Fruit fly (Drosophila melanogaster) whole organism, prepupa: ENCODE measurements around the gene Alp12.

ENCODE experiments used
- Blimp-1 ChIP-seq: fragments of 200-800 bp; sonication (Bioruptor generic); optimal IDR thresholded peaks from 3 replicates; lab custom pipeline; 2017; ENCODE audit warnings: missing biosample characterization, missing genetic modification characterization, mild to moderate bottlenecking, moderate library complexity, missing genetic modification reagents
- CG10631 ChIP-seq: fragments of 200-800 bp; sonication (Bioruptor generic); optimal IDR thresholded peaks from 2 replicates; lab custom pipeline; 2016; ENCODE audit warnings: missing biosample characterization, missing genetic modification characterization
- CG10669 ChIP-seq: fragments of 200-800 bp; sonication (Bioruptor generic); optimal IDR thresholded peaks from 3 replicates; lab custom pipeline; 2018; ENCODE audit warnings: missing biosample characterization, mild to moderate bottlenecking, missing genetic modification characterization, moderate library complexity
- CG11294 ChIP-seq: fragments of 200-800 bp; sonication (Bioruptor generic); IDR thresholded peaks from 2 replicates; pipeline ENCODE4 v1.3.6; 2022; ENCODE audit warnings: missing biosample characterization, missing genetic modification characterization
- CG11762 ChIP-seq: fragments of 200-800 bp; sonication (Bioruptor generic); optimal IDR thresholded peaks from 3 replicates; lab custom pipeline; 2016; ENCODE audit warnings: missing biosample characterization, missing genetic modification characterization; ENCODE audit not compliant: insufficient read depth
- CG11902 ChIP-seq: fragments of 200-800 bp; sonication (Bioruptor generic); optimal IDR thresholded peaks from 3 replicates; lab custom pipeline; 2016; ENCODE audit warnings: missing biosample characterization, missing genetic modification characterization
- CG15336 ChIP-seq: fragments of 200-800 bp; sonication (Bioruptor generic); IDR thresholded peaks from 2 replicates; pipeline ENCODE4 v1.3.6; 2022; ENCODE audit warnings: missing biosample characterization, missing genetic modification characterization
- CG1621 ChIP-seq: fragments of 200-800 bp; sonication (Bioruptor generic); optimal IDR thresholded peaks from 3 replicates; lab custom pipeline; 2018; ENCODE audit warnings: missing biosample characterization, mild to moderate bottlenecking, missing genetic modification characterization
- CG16779 ChIP-seq: fragments of 200-800 bp; sonication (Bioruptor generic); optimal IDR thresholded peaks from 3 replicates; lab custom pipeline; 2017; ENCODE audit warnings: missing biosample characterization, mild to moderate bottlenecking, missing genetic modification characterization
- CG3032 ChIP-seq: fragments of 200-800 bp; optimal IDR thresholded peaks from 2 replicates; lab custom pipeline; 2019; ENCODE audit warnings: missing biosample characterization, mild to moderate bottlenecking, missing genetic modification characterization, moderate library complexity
- CG32006 ChIP-seq: fragments of 200-800 bp; sonication (Bioruptor generic); optimal IDR thresholded peaks from 3 replicates; lab custom pipeline; 2017; ENCODE audit warnings: missing biosample characterization, mild to moderate bottlenecking, missing genetic modification characterization
- CG34406 ChIP-seq: fragments of 200-800 bp; sonication (Bioruptor generic); optimal IDR thresholded peaks from 3 replicates; lab custom pipeline; 2016; ENCODE audit warnings: missing biosample characterization, missing genetic modification characterization
- CG4318 ChIP-seq: fragments of 200-800 bp; sonication (Bioruptor generic); optimal IDR thresholded peaks from 3 replicates; lab custom pipeline; 2017; ENCODE audit warnings: missing biosample characterization, mild to moderate bottlenecking, missing genetic modification characterization
- CG6163 ChIP-seq: fragments of 200-800 bp; sonication (Bioruptor generic); IDR thresholded peaks from 3 replicates; pipeline ENCODE4 v1.3.6; 2022; ENCODE audit warnings: missing biosample characterization, missing genetic modification characterization
- CG6276 ChIP-seq: fragments of 200-800 bp; sonication (Bioruptor generic); optimal IDR thresholded peaks from 2 replicates; lab custom pipeline; 2017; ENCODE audit warnings: missing biosample characterization, mild to moderate bottlenecking, missing genetic modification characterization
- CG6792 ChIP-seq: fragments of 200-800 bp; sonication (Bioruptor generic); optimal IDR thresholded peaks from 3 replicates; lab custom pipeline; 2016; ENCODE audit warnings: missing biosample characterization, missing genetic modification characterization
- CG7368 ChIP-seq: fragments of 200-800 bp; sonication (Bioruptor generic); optimal IDR thresholded peaks from 3 replicates; lab custom pipeline; 2016; ENCODE audit warnings: missing biosample characterization, missing genetic modification characterization
- CG8119 ChIP-seq: fragments of 200-800 bp; sonication (Bioruptor generic); IDR thresholded peaks from 3 replicates; pipeline ENCODE4 v1.3.6; 2022; ENCODE audit warnings: missing biosample characterization, missing genetic modification characterization
- CG8319 ChIP-seq: fragments of 200-800 bp; sonication (Bioruptor generic); optimal IDR thresholded peaks from 3 replicates; lab custom pipeline; 2016; ENCODE audit warnings: missing biosample characterization, missing genetic modification characterization
- CG8632 ChIP-seq: fragments of 200-800 bp; sonication (Bioruptor generic); optimal IDR thresholded peaks from 3 replicates; lab custom pipeline; 2016; ENCODE audit warnings: missing biosample characterization, missing genetic modification characterization
- CG9139 ChIP-seq: fragments of 200-800 bp; sonication (Bioruptor generic); optimal IDR thresholded peaks from 3 replicates; lab custom pipeline; 2017; ENCODE audit warnings: missing biosample characterization, mild to moderate bottlenecking, missing genetic modification characterization
- Eip75B ChIP-seq: fragments of 200-800 bp; sonication (Bioruptor generic); optimal IDR thresholded peaks from 3 replicates; lab custom pipeline; 2016; ENCODE audit warnings: missing biosample characterization, missing genetic modification characterization
- Eip78C ChIP-seq: fragments of 200-800 bp; sonication (Bioruptor generic); peaks from one replicate; lab custom pipeline; 2016; ENCODE audit warnings: missing biosample characterization, missing genetic modification characterization
- Eip93F ChIP-seq: fragments of 200-800 bp; sonication (Bioruptor generic); optimal IDR thresholded peaks from 2 replicates; lab custom pipeline; 2016; ENCODE audit warnings: missing biosample characterization, mild to moderate bottlenecking, missing genetic modification characterization
- Ets21C ChIP-seq: fragments of 200-800 bp; sonication (Bioruptor generic); optimal IDR thresholded peaks from 3 replicates; lab custom pipeline; 2016; ENCODE audit warnings: missing biosample characterization, missing genetic modification characterization
- Ets96B ChIP-seq: fragments of 200-800 bp; optimal IDR thresholded peaks from 2 replicates; lab custom pipeline; 2019; ENCODE audit warnings: missing biosample characterization, mild to moderate bottlenecking, missing genetic modification characterization, moderate library complexity
- Gug ChIP-seq: fragments of 200-800 bp; sonication (Bioruptor generic); IDR thresholded peaks from 2 replicates; pipeline ENCODE4 v1.3.6; 2022; ENCODE audit warnings: missing biosample characterization, missing genetic modification characterization
- Hr38 ChIP-seq: sonication (Bioruptor generic); optimal IDR thresholded peaks from 2 replicates; lab custom pipeline; 2016; ENCODE audit warnings: missing biosample characterization, missing genetic modification characterization
- Hr4 ChIP-seq: fragments of 200-800 bp; sonication (Bioruptor generic); optimal IDR thresholded peaks from 3 replicates; lab custom pipeline; 2016; ENCODE audit warnings: missing biosample characterization, missing genetic modification characterization
- Lpt ChIP-seq: fragments of 200-800 bp; sonication (Bioruptor generic); optimal IDR thresholded peaks from 3 replicates; lab custom pipeline; 2016; ENCODE audit warnings: missing biosample characterization, missing genetic modification characterization
- Met ChIP-seq: fragments of 200-800 bp; sonication (Bioruptor generic); optimal IDR thresholded peaks from 3 replicates; lab custom pipeline; 2016; ENCODE audit warnings: missing biosample characterization, missing genetic modification characterization
- OdsH ChIP-seq: fragments of 200-800 bp; sonication (Bioruptor generic); optimal IDR thresholded peaks from 3 replicates; lab custom pipeline; 2016; ENCODE audit warnings: missing biosample characterization, missing genetic modification characterization
- Smox ChIP-seq: fragments of 200-800 bp; sonication (Bioruptor generic); optimal IDR thresholded peaks from 3 replicates; lab custom pipeline; 2016; ENCODE audit warnings: missing biosample characterization, missing genetic modification characterization
- Sox102F ChIP-seq: fragments of 200-800 bp; sonication (Bioruptor generic); optimal IDR thresholded peaks from 2 replicates; lab custom pipeline; 2016; ENCODE audit warnings: missing biosample characterization, mild to moderate bottlenecking, missing genetic modification characterization
- Sox14 ChIP-seq: fragments of 200-800 bp; sonication (Bioruptor generic); optimal IDR thresholded peaks from 3 replicates; lab custom pipeline; 2016; ENCODE audit warnings: missing biosample characterization, missing genetic modification characterization
- Sox15 ChIP-seq: fragments of 200-800 bp; sonication (Bioruptor generic); optimal IDR thresholded peaks from 3 replicates; lab custom pipeline; 2016; ENCODE audit warnings: missing biosample characterization, missing genetic modification characterization
- dac ChIP-seq: fragments of 200-800 bp; sonication (Bioruptor generic); optimal IDR thresholded peaks from 2 replicates; lab custom pipeline; 2017; ENCODE audit warnings: missing biosample characterization, mild to moderate bottlenecking, missing genetic modification characterization
- esn ChIP-seq: fragments of 200-800 bp; sonication (Bioruptor generic); optimal IDR thresholded peaks from 2 replicates; lab custom pipeline; 2016; ENCODE audit warnings: missing biosample characterization, mild to moderate bottlenecking, missing genetic modification characterization, moderate library complexity
- fd59A ChIP-seq: fragments of 200-800 bp; sonication (Bioruptor generic); optimal IDR thresholded peaks from 2 replicates; lab custom pipeline; 2017; ENCODE audit warnings: missing biosample characterization, mild to moderate bottlenecking, missing genetic modification characterization, missing genetic modification reagents
- fd85E ChIP-seq: fragments of 200-800 bp; sonication (Bioruptor generic); optimal IDR thresholded peaks from 3 replicates; lab custom pipeline; 2016; ENCODE audit warnings: missing biosample characterization, missing genetic modification characterization
- net ChIP-seq: fragments of 200-800 bp; sonication (Bioruptor generic); optimal IDR thresholded peaks from 3 replicates; lab custom pipeline; 2016; ENCODE audit warnings: missing biosample characterization, missing genetic modification characterization
- pdm3 ChIP-seq: fragments of 200-800 bp; sonication (Bioruptor generic); optimal IDR thresholded peaks from 3 replicates; lab custom pipeline; 2016; ENCODE audit warnings: missing biosample characterization, missing genetic modification characterization
- ss ChIP-seq, 2 experiments: fragments of 200-800 bp; sonication (Bioruptor generic); optimal IDR thresholded peaks; 2 replicates in 1 of 2; 3 replicates in 1 of 2; lab custom pipeline; 2017 to 2018; ENCODE audit warnings: mild to moderate bottlenecking in 2 of 2, missing biosample characterization in 2 of 2, missing genetic modification characterization in 2 of 2, moderate library complexity in 1 of 2
- svp ChIP-seq: fragments of 200-800 bp; sonication (Bioruptor generic); peaks from one replicate; lab custom pipeline; 2016; ENCODE audit warnings: missing biosample characterization, missing genetic modification characterization
- topi ChIP-seq: fragments of 200-800 bp; sonication (Bioruptor generic); optimal IDR thresholded peaks from 3 replicates; lab custom pipeline; 2016; ENCODE audit warnings: missing biosample characterization, missing genetic modification characterization
- vri ChIP-seq: fragments of 200-800 bp; sonication (Bioruptor generic); optimal IDR thresholded peaks from 3 replicates; lab custom pipeline; 2016; ENCODE audit warnings: missing biosample characterization, mild to moderate bottlenecking, missing genetic modification characterization

Gene Alp12

DNA sequence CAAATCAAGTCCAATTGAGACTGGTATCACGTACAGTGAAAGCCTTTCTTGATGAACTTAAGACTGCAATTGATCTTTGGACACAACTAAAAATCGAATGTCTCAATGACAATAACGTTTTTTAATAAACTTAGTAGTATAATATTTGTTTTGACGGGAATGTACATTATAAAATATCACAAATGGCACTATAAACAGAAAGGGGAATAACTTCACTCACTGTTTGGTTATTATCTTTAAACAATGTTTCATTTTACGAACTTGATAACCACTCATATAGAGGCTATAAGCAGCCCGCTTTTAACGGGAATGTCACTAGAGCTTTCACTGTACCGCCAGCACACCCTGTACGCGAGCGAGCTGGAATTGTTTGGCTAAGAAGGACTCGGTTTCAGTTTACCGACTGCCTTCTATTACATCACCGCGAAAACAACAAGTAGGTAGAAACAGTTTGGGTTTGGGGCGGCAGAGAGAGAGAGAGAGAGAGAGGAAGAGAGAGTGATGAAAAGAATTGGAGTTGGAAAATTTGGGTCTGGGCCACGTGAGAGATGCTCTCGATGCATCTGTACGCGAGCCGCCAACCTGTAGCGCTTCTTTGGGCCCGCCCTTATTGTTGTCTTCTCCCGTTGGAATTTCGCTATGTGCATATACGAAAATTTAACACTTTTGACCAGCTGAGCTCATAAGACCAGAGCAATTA lies 26.1 kb upstream of the Alp12 start (continued):
- TF ChIP-seq Hr4 (GFP tag; lab: Kevin White, UChicago), result peak; percentile 53
- TF ChIP-seq Hr38 (GFP tag; lab: Kevin White, UChicago), result no peak
- TF ChIP-seq Smox (GFP tag; lab: Kevin White, UChicago), result peak; percentile 77
- TF ChIP-seq pdm3 (GFP tag; lab: Kevin White, UChicago), result peak; percentile 64
- TF ChIP-seq CG8632 (GFP tag; lab: Kevin White, UChicago), result peak; percentile 39
- TF ChIP-seq CG1621, result peak; percentile 14
- TF ChIP-seq esn (GFP tag; lab: Kevin White, UChicago), result peak; percentile 82
- TF ChIP-seq Sox14 (GFP tag; lab: Kevin White, UChicago), result peak; percentile 77
- TF ChIP-seq Ets96B (tag; lab: Kevin White, UChicago), result peak; percentile 52
- TF ChIP-seq CG6276, result no peak
- no peak for TF ChIP-seq CG9139
- TF ChIP-seq ss (GFP tag; optimal IDR thresholded peaks at IDR 0.05; lab: Kevin White, UChicago), result no peak
- TF ChIP-seq CG4318 (GFP tag; lab: Kevin White, UChicago), result no peak
- TF ChIP-seq Sox15 (GFP tag; lab: Kevin White, UChicago), result peak; percentile 15
- no peak for TF ChIP-seq fd85E
- TF ChIP-seq net (GFP tag; lab: Kevin White, UChicago), result peak; percentile 3
- peak; percentile 8 for TF ChIP-seq CG7368 (GFP tag; lab: Kevin White, UChicago)
- peak; percentile 90 for TF ChIP-seq svp (GFP tag; lab: Kevin White, UChicago)
- 0 out of 3 replicates have a peak, but pooled peaks have one; percentile 32 for TF ChIP-seq CG6163 (GFP tag; lab: Robert Waterston, UW)
- peak; percentile 9 for TF ChIP-seq fd59A
- TF ChIP-seq CG8319, result peak; percentile 26
- TF ChIP-seq CG34406, result peak; percentile 58
- peak; percentile 63 for TF ChIP-seq CG10631 (GFP tag; lab: Kevin White, UChicago)
- peak; percentile 67 for TF ChIP-seq Ets21C (GFP tag; lab: Kevin White, UChicago)
- peak; percentile 57 for TF ChIP-seq CG32006 (GFP tag; lab: Kevin White, UChicago)
- no peak for TF ChIP-seq dac
- TF ChIP-seq Sox102F (GFP tag; lab: Kevin White, UChicago), result peak; percentile 70
- peak; percentile 66 for TF ChIP-seq OdsH
- no peak for TF ChIP-seq Eip93F (GFP tag; lab: Kevin White, UChicago)
- TF ChIP-seq CG11294, result no peak
- peak; percentile 62 for TF ChIP-seq Eip75B (GFP tag; lab: Kevin White, UChicago)
- TF ChIP-seq CG11762 (GFP tag; lab: Kevin White, UChicago), result peak; percentile 30
- peak; percentile 56 for TF ChIP-seq CG6792
- no peak for TF ChIP-seq CG16779 (tag; lab: Kevin White, UChicago)
- peak; percentile 34 for TF ChIP-seq CG3032 (tag; lab: Kevin White, UChicago)
- TF ChIP-seq topi (GFP tag; lab: Kevin White, UChicago), result peak; percentile 77
- peak; percentile 4 for TF ChIP-seq CG11902 (GFP tag; lab: Kevin White, UChicago)
- peak; percentile 29; the same call in 1 of the 2 replicates for TF ChIP-seq CG15336
- no peak for TF ChIP-seq Lpt (GFP tag; lab: Kevin White, UChicago)

DNA sequence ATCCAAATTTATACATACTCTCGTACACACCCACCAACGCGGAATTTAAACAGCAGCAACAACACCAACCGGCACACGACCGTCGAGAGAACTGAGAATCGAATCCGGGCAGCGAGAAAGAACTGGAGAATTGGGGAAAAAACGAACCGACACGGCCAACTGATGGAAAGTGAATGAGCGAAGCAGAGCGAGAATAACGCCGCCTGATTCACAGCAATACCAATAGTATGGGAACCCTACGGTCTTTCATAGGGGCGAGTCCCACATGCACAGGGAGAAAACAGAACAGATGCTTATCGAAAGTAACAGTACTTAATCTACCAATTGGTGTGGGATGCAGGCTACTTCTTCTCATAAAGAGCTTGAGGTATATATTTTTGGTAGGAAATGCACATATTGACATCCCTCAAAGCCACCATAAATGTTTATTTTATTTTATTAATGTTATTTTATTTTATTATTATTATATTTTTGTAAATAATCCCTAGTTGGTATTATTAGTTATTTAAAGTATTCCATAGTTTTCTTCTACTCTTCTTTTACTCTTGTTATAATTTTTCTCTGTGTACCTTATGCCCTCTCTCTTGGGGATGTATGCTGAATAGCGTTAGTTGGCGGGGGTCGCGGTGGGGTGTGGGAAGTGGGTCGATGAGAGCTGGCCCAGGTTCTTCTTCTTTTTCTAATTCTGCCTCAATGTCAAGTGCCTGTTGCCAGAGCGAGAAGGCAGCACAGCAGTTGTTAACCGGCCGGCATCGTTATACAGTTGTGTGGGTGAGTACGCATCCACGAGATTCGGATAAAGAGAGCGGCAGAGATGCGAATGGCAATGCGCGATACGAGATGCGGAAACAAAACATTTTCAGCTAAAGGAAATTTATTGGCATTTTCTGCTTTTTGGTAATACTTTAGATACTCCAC lies 25.3 kb upstream of the Alp12 start, which contains the start of gene CG17544:
TSS of gene CG17544 (minus strand) at position 177 of the 918 bp plus-strand sequence.
- peak; percentile 77 for TF ChIP-seq Blimp-1 (GFP tag; lab: Kevin White, UChicago)
- TF ChIP-seq CG6276, result peak; percentile 73
- TF ChIP-seq CG8119 (GFP tag; lab: Robert Waterston, UW), result peak; percentile 64; the same call in 2 of the 3 replicates
- peak; percentile 24 for TF ChIP-seq CG7368 (GFP tag; lab: Kevin White, UChicago)
- TF ChIP-seq CG3032 (tag; lab: Kevin White, UChicago), result peak; percentile 84
- peak; percentile 38 for TF ChIP-seq Sox102F (GFP tag; lab: Kevin White, UChicago)
- TF ChIP-seq topi (GFP tag; lab: Kevin White, UChicago), result peak; percentile 22
- peak; percentile 50 for TF ChIP-seq vri
- TF ChIP-seq dac, result peak; percentile 2
- peak; percentile 0 for TF ChIP-seq Eip93F (GFP tag; lab: Kevin White, UChicago)
- peak; percentile 71 for TF ChIP-seq CG10669 (GFP tag; lab: Kevin White, UChicago)
- TF ChIP-seq CG11294, result peak; percentile 49; the same call in 1 of the 2 replicates
- TF ChIP-seq Met (GFP tag; lab: Kevin White, UChicago), result peak; percentile 69
- peak; percentile 75 to 77 for TF ChIP-seq ss (GFP tag; optimal IDR thresholded peaks at IDR 0.05; lab: Kevin White, UChicago)
- peak; percentile 72 for TF ChIP-seq svp (GFP tag; lab: Kevin White, UChicago)
- peak; percentile 82 for TF ChIP-seq Eip78C
- peak; percentile 34; the same call in 1 of the 2 replicates for TF ChIP-seq Gug (GFP tag; lab: Robert Waterston, UW)
- peak; percentile 63 for TF ChIP-seq CG6163 (GFP tag; lab: Robert Waterston, UW)
- TF ChIP-seq CG34406, result peak; percentile 81
- TF ChIP-seq Hr38 (GFP tag; lab: Kevin White, UChicago), result no peak
